Worm (Caenorhabditis elegans) whole organism, L4 larva: Measurements from ENCODE around the gene Y46G5A.47.

Source experiments
- D1046.2 ChIP-seq: fragments of 200-800 bp; sonication (Bioruptor generic); IDR thresholded peaks from 2 replicates; pipeline ENCODE4 v1.3.6; 2022; ENCODE audit warnings: missing genetic modification characterization, missing compliant biosample characterization
- F10B5.3 ChIP-seq: sonication (generic microtip); optimal IDR thresholded peaks from 2 replicates; lab custom pipeline; 2016; ENCODE audit warnings: mild to moderate bottlenecking, missing genetic modification characterization, missing compliant biosample characterization
- F37D6.2 ChIP-seq: sonication (generic microtip); optimal IDR thresholded peaks from 2 replicates; lab custom pipeline; 2016; ENCODE audit warnings: mild to moderate bottlenecking, missing genetic modification characterization, missing compliant biosample characterization
- F44E2.7 ChIP-seq: fragments of 200-800 bp; sonication (Bioruptor generic); IDR thresholded peaks from 2 replicates; pipeline ENCODE4 v2.1.2; 2022; ENCODE audit warnings: missing genetic modification characterization, missing compliant biosample characterization
- F49E8.2 ChIP-seq: sonication (generic microtip); optimal IDR thresholded peaks from 2 replicates; lab custom pipeline; 2016; ENCODE audit warnings: missing compliant biosample characterization, mild to moderate bottlenecking, missing genetic modification characterization, borderline replicate concordance
- R02D3.7 ChIP-seq: fragments of 150-350 bp; sonication (generic microtip); optimal IDR thresholded peaks from 3 replicates; lab custom pipeline; 2014; ENCODE audit warnings: missing biosample characterization, missing genetic modification characterization
- Y105C5A.15 ChIP-seq: fragments of 200-800 bp; sonication (Bioruptor generic); IDR thresholded peaks from 2 replicates; pipeline ENCODE4 v1.3.6; 2022; ENCODE audit warnings: missing genetic modification characterization, missing compliant biosample characterization
- Y48G9A.11 ChIP-seq: fragments of 200-800 bp; sonication (Bioruptor generic); IDR thresholded peaks from 2 replicates; pipeline ENCODE4 v1.3.6; 2022; ENCODE audit warnings: missing genetic modification reagents, missing genetic modification characterization, missing compliant biosample characterization
- Y5F2A.4 ChIP-seq: fragments of 200-800 bp; sonication (Bioruptor generic); optimal IDR thresholded peaks from 2 replicates; lab custom pipeline; 2018; ENCODE audit warnings: mild to moderate bottlenecking, missing genetic modification characterization, missing compliant biosample characterization
- Y75B8A.6 ChIP-seq: fragments of 200-800 bp; sonication (Bioruptor generic); IDR thresholded peaks from 2 replicates; pipeline ENCODE4 v1.3.6; 2022; ENCODE audit warnings: missing genetic modification reagents, missing genetic modification characterization, missing compliant biosample characterization
- ZK546.5 ChIP-seq, 2 experiments: sonication (generic microtip); optimal IDR thresholded peaks; 2 replicates each; lab custom pipeline; 2017; ENCODE audit warnings: missing biosample characterization in 2 of 2, missing genetic modification characterization in 2 of 2
- aha-1 ChIP-seq: fragments of 150-350 bp; peaks from one replicate; lab custom pipeline; 2014; ENCODE audit warnings: missing biosample characterization, missing genetic modification characterization
- ama-1 ChIP-seq: fragments of 150-350 bp; optimal IDR thresholded peaks from 2 replicates; lab custom pipeline; 2014; ENCODE audit warnings: inconsistent platforms, mixed read lengths
- arid-1 ChIP-seq: fragments of 200-800 bp; sonication (Bioruptor generic); conservative IDR thresholded peaks from 2 replicates; pipeline ENCODE4 v1.3.6; 2022; ENCODE audit warnings: missing genetic modification reagents, missing genetic modification characterization, missing compliant biosample characterization
- attf-4 ChIP-seq: sonication (generic microtip); optimal IDR thresholded peaks from 3 replicates; lab custom pipeline; 2017; ENCODE audit warnings: missing biosample characterization, missing genetic modification characterization
- ceh-20 ChIP-seq: fragments of 200-800 bp; sonication (Bioruptor generic); IDR thresholded peaks from 2 replicates; pipeline ENCODE4 v1.3.6; 2022; ENCODE audit warnings: missing genetic modification reagents, missing genetic modification characterization, missing compliant biosample characterization
- ceh-28 ChIP-seq: fragments of 150-350 bp; optimal IDR thresholded peaks from 2 replicates; lab custom pipeline; 2014; ENCODE audit warnings: missing biosample characterization, missing genetic modification reagents, missing genetic modification characterization
- ceh-32 ChIP-seq: sonication (generic microtip); optimal IDR thresholded peaks from 2 replicates; lab custom pipeline; 2016; ENCODE audit warnings: mild to moderate bottlenecking, missing genetic modification characterization, missing compliant biosample characterization; ENCODE audit not compliant: poor library complexity
- ceh-62 ChIP-seq: sonication (generic microtip); optimal IDR thresholded peaks from 2 replicates; lab custom pipeline; 2017; ENCODE audit warnings: missing biosample characterization, missing genetic modification characterization
- ceh-82 ChIP-seq: sonication (generic microtip); optimal IDR thresholded peaks from 2 replicates; lab custom pipeline; 2017; ENCODE audit warnings: missing biosample characterization, missing genetic modification characterization
- ces-1 ChIP-seq: fragments of 150-350 bp; sonication (generic microtip); optimal IDR thresholded peaks from 4 replicates; lab custom pipeline; 2014; ENCODE audit warnings: missing biosample characterization, missing genetic modification reagents, missing genetic modification characterization
- cey-2 ChIP-seq: sonication (generic microtip); optimal IDR thresholded peaks from 3 replicates; lab custom pipeline; 2017; ENCODE audit warnings: missing genetic modification characterization, mild to moderate bottlenecking, missing compliant biosample characterization, antibody characterized with exemption, borderline replicate concordance; ENCODE audit not compliant: insufficient read depth
- ctbp-1 ChIP-seq: fragments of 200-800 bp; sonication (Bioruptor generic); IDR thresholded peaks from 2 replicates; pipeline ENCODE4 v1.3.6; 2022; ENCODE audit warnings: missing genetic modification reagents, missing genetic modification characterization, missing compliant biosample characterization
- daf-16 ChIP-seq, 3 experiments: sonication (generic microtip); optimal IDR thresholded peaks; 2 replicates each; lab custom pipeline; 2016 to 2017; ENCODE audit warnings: missing genetic modification characterization in 3 of 3, missing genetic modification reagents in 3 of 3, mild to moderate bottlenecking in 2 of 3, missing compliant biosample characterization in 2 of 3, missing biosample characterization in 1 of 3, moderate library complexity in 1 of 3
- daf-8 ChIP-seq: fragments of 200-800 bp; sonication (Bioruptor generic); IDR thresholded peaks from 2 replicates; pipeline ENCODE4 v1.3.6; 2022; ENCODE audit warnings: missing genetic modification characterization, missing compliant biosample characterization
- dmd-6 ChIP-seq: fragments of 200-800 bp; sonication (Bioruptor generic); IDR thresholded peaks from 2 replicates; pipeline ENCODE4 v1.3.6; 2022; ENCODE audit warnings: missing genetic modification reagents, missing genetic modification characterization, missing compliant biosample characterization
- egl-27 ChIP-seq: sonication (generic microtip); optimal IDR thresholded peaks from 3 replicates; lab custom pipeline; 2017; ENCODE audit warnings: missing biosample characterization, missing genetic modification reagents, missing genetic modification characterization
- fos-1 ChIP-seq: fragments of 150-350 bp; optimal IDR thresholded peaks from 2 replicates; lab custom pipeline; 2014; ENCODE audit warnings: missing biosample characterization, missing genetic modification characterization
- hlh-30 ChIP-seq: sonication (generic microtip); optimal IDR thresholded peaks from 2 replicates; lab custom pipeline; 2017; ENCODE audit warnings: antibody characterized with exemption, mild to moderate bottlenecking, missing genetic modification characterization, missing compliant biosample characterization; ENCODE audit not compliant: insufficient read depth
- lim-7 ChIP-seq: fragments of 200-800 bp; sonication (Bioruptor generic); IDR thresholded peaks from 2 replicates; pipeline ENCODE4 v1.3.6; 2022; ENCODE audit warnings: missing genetic modification characterization, missing compliant biosample characterization
- lin-1 ChIP-seq: fragments of 200-800 bp; sonication (Bioruptor generic); IDR thresholded peaks from 2 replicates; pipeline ENCODE4 v1.3.6; 2022; ENCODE audit warnings: missing genetic modification reagents, missing genetic modification characterization, missing compliant biosample characterization
- lin-13 ChIP-seq: fragments of 150-350 bp; optimal IDR thresholded peaks from 2 replicates; lab custom pipeline; 2014; ENCODE audit warnings: missing biosample characterization, missing genetic modification reagents, missing genetic modification characterization
- lin-39 ChIP-seq: fragments of 150-350 bp; optimal IDR thresholded peaks from 2 replicates; lab custom pipeline; 2014; ENCODE audit warnings: missing biosample characterization, missing genetic modification reagents, missing genetic modification characterization
- madf-9 ChIP-seq: fragments of 200-800 bp; sonication (Bioruptor generic); conservative IDR thresholded peaks from 2 replicates; pipeline ENCODE4 v1.3.6; 2022; ENCODE audit warnings: missing genetic modification reagents, missing genetic modification characterization, missing compliant biosample characterization
- mdl-1 ChIP-seq, 2 experiments: fragments of 150-350 bp in 1 of 2; sonication (generic microtip) in 1 of 2; optimal IDR thresholded peaks; 2 replicates each; lab custom pipeline; 2014 to 2017; ENCODE audit warnings: missing biosample characterization in 2 of 2, missing genetic modification characterization in 2 of 2
- mep-1 ChIP-seq: fragments of 150-350 bp; sonication (generic microtip); optimal IDR thresholded peaks from 3 replicates; lab custom pipeline; 2014; ENCODE audit warnings: missing biosample characterization, missing genetic modification characterization
- mes-2 ChIP-seq: sonication (generic microtip); optimal IDR thresholded peaks from 2 replicates; lab custom pipeline; 2016; ENCODE audit warnings: missing genotype, mild to moderate bottlenecking, missing genetic modification characterization, missing compliant biosample characterization; ENCODE audit not compliant: poor library complexity, severe bottlenecking
- nhr-10 ChIP-seq: fragments of 150-350 bp; optimal IDR thresholded peaks from 2 replicates; lab custom pipeline; 2014; ENCODE audit warnings: missing biosample characterization, missing genetic modification characterization
- nhr-237 ChIP-seq: sonication (generic microtip); optimal IDR thresholded peaks from 2 replicates; lab custom pipeline; 2017; ENCODE audit warnings: missing biosample characterization, missing genetic modification characterization
- nhr-6 ChIP-seq: fragments of 150-350 bp; optimal IDR thresholded peaks from 2 replicates; lab custom pipeline; 2014; ENCODE audit warnings: missing biosample characterization, missing genetic modification characterization
- nhr-76 ChIP-seq: fragments of 150-350 bp; optimal IDR thresholded peaks from 2 replicates; lab custom pipeline; 2014; ENCODE audit warnings: missing biosample characterization, missing genetic modification characterization
- pqm-1 ChIP-seq: sonication (generic microtip); optimal IDR thresholded peaks from 2 replicates; lab custom pipeline; 2017; ENCODE audit warnings: missing biosample characterization, missing genetic modification characterization
- rbr-2 ChIP-seq: sonication (generic microtip); optimal IDR thresholded peaks from 2 replicates; lab custom pipeline; 2016; ENCODE audit warnings: missing genotype, missing genetic modification characterization, missing compliant biosample characterization
- sdz-12 ChIP-seq: fragments of 200-800 bp; sonication (Bioruptor generic); optimal IDR thresholded peaks from 2 replicates; lab custom pipeline; 2018; ENCODE audit warnings: mild to moderate bottlenecking, missing genetic modification characterization, missing compliant biosample characterization
- snpc-4 ChIP-seq: fragments of 150-350 bp; optimal IDR thresholded peaks from 2 replicates; lab custom pipeline; 2014; ENCODE audit warnings: missing biosample characterization, missing genetic modification characterization
- spr-1 ChIP-seq: sonication (generic microtip); optimal IDR thresholded peaks from 2 replicates; lab custom pipeline; 2016; ENCODE audit warnings: mild to moderate bottlenecking, missing genetic modification characterization, missing compliant biosample characterization
- tra-1 ChIP-seq: fragments of 200-800 bp; sonication (Bioruptor generic); IDR thresholded peaks from 2 replicates; pipeline ENCODE4 v1.3.6; 2022; ENCODE audit warnings: missing genetic modification reagents, missing genetic modification characterization, missing compliant biosample characterization
- unc-130 ChIP-seq: sonication (generic microtip); optimal IDR thresholded peaks from 2 replicates; lab custom pipeline; 2016; ENCODE audit warnings: missing genetic modification reagents, missing genetic modification characterization, missing compliant biosample characterization
- unc-39 ChIP-seq: sonication (generic microtip); optimal IDR thresholded peaks from 2 replicates; lab custom pipeline; 2017; ENCODE audit warnings: missing biosample characterization, missing genetic modification characterization
- vab-7 ChIP-seq: fragments of 200-800 bp; sonication (Bioruptor generic); IDR thresholded peaks from 2 replicates; pipeline ENCODE4 v1.3.6; 2022; ENCODE audit warnings: missing genetic modification reagents, missing genetic modification characterization, missing compliant biosample characterization
- zag-1 ChIP-seq: fragments of 150-350 bp; optimal IDR thresholded peaks from 2 replicates; lab custom pipeline; 2014; ENCODE audit warnings: missing biosample characterization, missing genetic modification characterization
- zip-11 ChIP-seq: fragments of 200-800 bp; sonication (Bioruptor generic); IDR thresholded peaks from 2 replicates; pipeline ENCODE4 v1.3.6; 2022; ENCODE audit warnings: missing genetic modification characterization, missing compliant biosample characterization
- ztf-11 ChIP-seq: fragments of 150-350 bp; optimal IDR thresholded peaks from 2 replicates; lab custom pipeline; 2014; ENCODE audit warnings: missing biosample characterization, missing genetic modification characterization

Y46G5A.47 gene

DNA sequence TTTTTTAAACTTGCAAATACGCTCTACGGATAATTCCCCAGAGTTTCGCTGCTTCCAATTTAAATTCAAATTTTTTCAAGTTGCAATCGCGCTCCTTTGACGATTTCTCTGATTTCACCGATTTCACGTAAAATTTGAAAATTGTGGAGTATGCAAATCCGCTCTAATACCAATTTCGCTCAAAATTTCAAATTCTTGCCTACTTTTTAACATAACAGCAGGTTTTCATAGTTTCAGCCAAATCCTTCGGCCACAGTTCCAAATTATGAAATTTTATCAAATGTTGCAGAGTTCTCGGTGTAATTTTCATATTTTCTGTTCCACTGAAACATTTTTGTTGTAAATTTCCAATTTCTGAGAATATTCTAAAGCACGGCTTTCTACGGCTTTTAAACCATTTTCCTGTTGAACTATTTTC is 17.3 kb downstream of the Y46G5A.47 start, which contains the start of gene alkb-7 (continued):
- TF ChIP-seq ZK546.5 (tag; optimal IDR thresholded peaks at IDR 0.05; lab: Kevin White, UChicago) (no peak), lin-39 (tag; lab: Kevin White, UChicago) (no peak), nhr-6 (tag; lab: Kevin White, UChicago) (no peak), mep-1 (tag; lab: Kevin White, UChicago) (peak; percentile 76), ceh-62 (tag; lab: Kevin White, UChicago) (no peak), F37D6.2 (tag; lab: Kevin White, UChicago) (no peak), lin-1 (GFP tag; lab: Robert Waterston, UW) (no peak), egl-27 (no peak), Y75B8A.6 (GFP tag; lab: Robert Waterston, UW) (no peak), ama-1 (lab: Kevin White, UChicago) (peak; percentile 59), F44E2.7 (no peak), pqm-1 (no peak), daf-16 (GFP tag; optimal IDR thresholded peaks at IDR 0.05; lab: Kevin White, UChicago) (no peak), daf-16 (tag; optimal IDR thresholded peaks at IDR 0.05; lab: Kevin White, UChicago) (no peak), rbr-2 (tag; lab: Kevin White, UChicago) (no peak), mes-2 (tag; lab: Kevin White, UChicago) (no peak), lim-7 (GFP tag; lab: Robert Waterston, UW) (no peak), snpc-4 (tag; lab: Kevin White, UChicago) (no peak), ceh-82 (tag; lab: Kevin White, UChicago) (no peak), tra-1 (GFP tag; lab: Robert Waterston, UW) (no peak), ceh-32 (tag; lab: Kevin White, UChicago) (no peak), vab-7 (GFP tag; lab: Robert Waterston, UW) (no peak), ceh-28 (tag; lab: Kevin White, UChicago) (no peak), aha-1 (tag; lab: Kevin White, UChicago) (no peak), F49E8.2 (tag; lab: Kevin White, UChicago) (no peak), nhr-10 (tag; lab: Kevin White, UChicago) (peak; percentile 20), R02D3.7 (tag; lab: Kevin White, UChicago) (no peak), Y48G9A.11 (GFP tag; lab: Robert Waterston, UW) (peak; percentile 41; the same call in 1 of the 2 replicates), spr-1 (peak; percentile 71), daf-8 (GFP tag; lab: Robert Waterston, UW) (no peak), cey-2 (tag; lab: Kevin White, UChicago) (no peak), D1046.2 (GFP tag; lab: Robert Waterston, UW) (no peak), madf-9 (GFP tag; lab: Robert Waterston, UW) (no peak), dmd-6 (GFP tag; lab: Robert Waterston, UW) (no peak), ztf-11 (tag; lab: Kevin White, UChicago) (no peak), zag-1 (tag; lab: Kevin White, UChicago) (no peak), fos-1 (no peak), ctbp-1 (GFP tag; lab: Robert Waterston, UW) (0 out of 2 replicates have a peak, but pooled peaks have one; percentile 16), ces-1 (no peak), mdl-1 (tag; optimal IDR thresholded peaks at IDR 0.05; lab: Kevin White, UChicago) (no peak), attf-4 (no peak), F10B5.3 (no peak), nhr-76 (tag; lab: Kevin White, UChicago) (no peak), sdz-12 (GFP tag; lab: Kevin White, UChicago) (no peak), hlh-30 (tag; lab: Kevin White, UChicago) (no peak), Y5F2A.4 (GFP tag; lab: Kevin White, UChicago) (no peak), Y105C5A.15 (GFP tag; lab: Robert Waterston, UW) (0 out of 2 replicates have a peak, but pooled peaks have one; percentile 25), unc-130 (GFP tag; lab: Kevin White, UChicago) (no peak), nhr-237 (tag; lab: Kevin White, UChicago) (no peak), unc-39 (tag; lab: Kevin White, UChicago) (no peak), lin-13 (GFP tag; lab: Kevin White, UChicago) (no peak), zip-11 (GFP tag; lab: Robert Waterston, UW) (no peak), arid-1 (GFP tag; lab: Robert Waterston, UW) (no peak; the same call in 1 of the 2 replicates), ceh-20 (GFP tag; lab: Robert Waterston, UW) (no peak)
